Worm (Caenorhabditis elegans): ENCODE data around the gene T09D3.8.

DNA sequence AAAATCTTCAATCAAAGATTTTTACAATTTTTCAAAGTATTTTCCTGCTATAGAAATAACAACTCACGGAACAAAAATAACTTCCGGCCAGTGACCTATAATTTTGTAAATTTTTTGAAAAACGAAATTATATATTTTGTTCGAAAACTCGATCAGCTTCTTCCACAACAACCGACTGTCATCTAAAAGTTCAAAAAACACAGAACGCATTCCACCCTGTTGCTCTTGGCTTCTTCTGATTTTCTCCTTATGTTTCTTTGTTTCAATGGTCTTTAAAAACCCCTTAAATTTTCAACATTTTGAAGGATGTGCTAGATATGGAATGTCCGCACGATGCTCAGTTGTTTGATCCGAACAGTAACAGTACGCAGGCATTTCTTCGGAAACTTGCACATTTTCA lies 40.1 kb downstream of the T09D3.8 start, which contains the start of gene dmsr-7:
- TF ChIP-seq T22C8.4 (GFP tag; IDR thresholded peaks at IDR 0.05) (no peak), ztf-29 (GFP tag; IDR thresholded peaks at IDR 0.05) (no peak), cog-1 (tag; optimal IDR thresholded peaks at IDR 0.05) (no peak), ztf-23 (GFP tag; IDR thresholded peaks at IDR 0.05) (no peak), flt-1 (GFP tag; IDR thresholded peaks at IDR 0.05) (no peak), klf-2 (GFP tag; conservative IDR thresholded peaks at IDR 0.05) (no peak)
